Fruit fly (Drosophila melanogaster): Measurements from ENCODE around the gene CG34241.

CG34241 gene

dm6 chr3L:12138113-12138899 lies 10.5 kb downstream of the CG34241 start, which contains the start of the genes ND-SGDH and RhoGAP68F:
TSS of gene ND-SGDH (minus strand) at chr3L:12138584.
TSS of gene RhoGAP68F (plus strand) at chr3L:12138868.
- TF ChIP-seq sv (GFP tag; optimal IDR thresholded peaks at IDR 0.05) (peak; percentile 61), dsf (GFP tag; optimal IDR thresholded peaks at IDR 0.05; ENCODE audit: borderline replicate concordance) (peak; percentile 54), sage (GFP tag; optimal IDR thresholded peaks at IDR 0.05) (no peak), Sp1 (GFP tag; optimal IDR thresholded peaks at IDR 0.05) (peak; percentile 76), CG32264 (GFP tag; optimal IDR thresholded peaks at IDR 0.05) (peak; percentile 32), ey (GFP tag; optimal IDR thresholded peaks at IDR 0.05) (peak; percentile 69), pan (optimal IDR thresholded peaks at IDR 0.05) (no peak), Mio (GFP tag; optimal IDR thresholded peaks at IDR 0.05) (no peak), woc (GFP tag; optimal IDR thresholded peaks at IDR 0.05) (peak; percentile 81), Abd-B (GFP tag; optimal IDR thresholded peaks at IDR 0.05) (no peak), Dif (GFP tag; optimal IDR thresholded peaks at IDR 0.05; ENCODE audit: partially characterized antibody) (no peak), GATAd (GFP tag; optimal IDR thresholded peaks at IDR 0.05) (peak; percentile 55), CG9705 (GFP tag; optimal IDR thresholded peaks at IDR 0.05) (peak; percentile 77), dl (GFP tag; optimal IDR thresholded peaks at IDR 0.05; ENCODE audit: insufficient read depth in 1 of 2, partially characterized antibody in 2 of 2) (no peak), psq (GFP tag; optimal IDR thresholded peaks at IDR 0.05) (peak; percentile 65), tai (GFP tag; optimal IDR thresholded peaks at IDR 0.05) (peak; percentile 84), br (GFP tag; optimal IDR thresholded peaks at IDR 0.05) (peak; percentile 75), Dfd (GFP tag; optimal IDR thresholded peaks at IDR 0.05) (no peak), Jra (GFP tag; optimal IDR thresholded peaks at IDR 0.05) (peak; percentile 73), Hr78 (GFP tag; optimal IDR thresholded peaks at IDR 0.05) (no peak), Hr83 (GFP tag; optimal IDR thresholded peaks at IDR 0.05; ENCODE audit: poor library complexity, severe bottlenecking) (peak; percentile 62), HLH106 (tag; optimal IDR thresholded peaks at IDR 0.05) (peak; percentile 87), OdsH (GFP tag; optimal IDR thresholded peaks at IDR 0.05) (peak; percentile 69), brk (GFP tag; optimal IDR thresholded peaks at IDR 0.05) (peak; percentile 59), N (GFP tag; optimal IDR thresholded peaks at IDR 0.05) (no peak), foxo (GFP tag; optimal IDR thresholded peaks at IDR 0.05) (peak; percentile 57 to 86), dmrt93B (GFP tag; optimal IDR thresholded peaks at IDR 0.05) (peak; percentile 80), usp (GFP tag; optimal IDR thresholded peaks at IDR 0.05) (no peak), Rel (GFP tag; optimal IDR thresholded peaks at IDR 0.05) (no peak), Rel (tag; optimal IDR thresholded peaks at IDR 0.05) (peak; percentile 35), Vsx2 (GFP tag; optimal IDR thresholded peaks at IDR 0.05; ENCODE audit: partially characterized antibody) (no peak), lola (GFP tag; optimal IDR thresholded peaks at IDR 0.05) (no peak), CrebA (GFP tag; optimal IDR thresholded peaks at IDR 0.05; ENCODE audit: borderline replicate concordance) (no peak), jim (GFP tag; optimal IDR thresholded peaks at IDR 0.05) (no peak), Hnf4 (GFP tag; optimal IDR thresholded peaks at IDR 0.05) (peak; percentile 75), fru (GFP tag; optimal IDR thresholded peaks at IDR 0.05) (peak; percentile 79), rgr (GFP tag; optimal IDR thresholded peaks at IDR 0.05) (peak; percentile 74), Myc (optimal IDR thresholded peaks at IDR 0.05) (no peak), h (GFP tag; optimal IDR thresholded peaks at IDR 0.05) (peak; percentile 84)

DNA sequence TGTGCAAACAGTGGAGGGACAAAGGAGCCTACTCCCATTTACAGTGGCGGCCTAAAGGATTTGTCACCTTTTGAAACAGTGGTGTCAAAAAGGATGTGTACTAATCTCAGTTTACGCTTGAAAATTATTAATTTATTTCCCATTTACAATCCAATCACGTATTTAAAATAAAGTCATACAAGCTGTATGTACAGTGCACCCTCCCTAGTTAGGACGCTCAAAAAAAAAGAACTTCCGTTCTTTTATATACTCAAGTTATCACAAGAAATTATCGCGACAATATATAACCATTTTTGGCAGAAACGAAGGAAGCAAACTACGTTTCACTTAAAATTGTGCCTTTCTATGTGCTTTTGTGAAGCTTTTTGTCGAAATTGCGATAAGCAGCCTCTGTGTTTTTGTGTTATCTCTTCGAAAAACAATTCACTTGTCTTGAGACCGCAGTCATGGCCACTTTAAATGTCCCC lies 11.5 kb downstream of the CG34241 start:
- TF ChIP-seq foxo (GFP tag; optimal IDR thresholded peaks at IDR 0.05) (peak; percentile 32 to 78), psq (GFP tag; optimal IDR thresholded peaks at IDR 0.05) (peak; percentile 44), Dif (GFP tag; optimal IDR thresholded peaks at IDR 0.05; ENCODE audit: partially characterized antibody) (no peak), CG9705 (GFP tag; optimal IDR thresholded peaks at IDR 0.05) (no peak), Jra (GFP tag; optimal IDR thresholded peaks at IDR 0.05) (peak; percentile 75), br (GFP tag; optimal IDR thresholded peaks at IDR 0.05) (peak; percentile 70), Hr83 (GFP tag; optimal IDR thresholded peaks at IDR 0.05; ENCODE audit: poor library complexity, severe bottlenecking) (peak; percentile 35), Abd-B (GFP tag; optimal IDR thresholded peaks at IDR 0.05) (no peak), OdsH (GFP tag; optimal IDR thresholded peaks at IDR 0.05) (peak; percentile 68), rgr (GFP tag; optimal IDR thresholded peaks at IDR 0.05) (peak; percentile 69), sv (GFP tag; optimal IDR thresholded peaks at IDR 0.05) (peak; percentile 36), h (GFP tag; optimal IDR thresholded peaks at IDR 0.05) (peak; percentile 69), ey (GFP tag; optimal IDR thresholded peaks at IDR 0.05) (peak; percentile 65), fru (GFP tag; optimal IDR thresholded peaks at IDR 0.05) (peak; percentile 82), HLH106 (tag; optimal IDR thresholded peaks at IDR 0.05) (peak; percentile 58), dl (GFP tag; optimal IDR thresholded peaks at IDR 0.05; ENCODE audit: insufficient read depth in 1 of 2, partially characterized antibody in 2 of 2) (no peak), Hnf4 (GFP tag; optimal IDR thresholded peaks at IDR 0.05) (peak; percentile 70), woc (GFP tag; optimal IDR thresholded peaks at IDR 0.05) (peak; percentile 33), Sp1 (GFP tag; optimal IDR thresholded peaks at IDR 0.05) (peak; percentile 43)

Measured in whole organism, wandering third instar larva.